Fruit fly (Drosophila melanogaster) whole organism, embryonic: ENCODE measurements around the gene CG31038.

Source experiments
- Atf6 ChIP-seq: fragments of 200-800 bp; sonication (Bioruptor generic); IDR thresholded peaks from 2 replicates; pipeline ENCODE4 v1.3.6; 2022; ENCODE audit warnings: missing biosample characterization, missing genetic modification characterization
- BEAF-32 ChIP-seq: fragments of 200-800 bp; sonication (Bioruptor generic); optimal IDR thresholded peaks from 3 replicates; lab custom pipeline; 2017; ENCODE audit warnings: missing biosample characterization, missing genetic modification characterization, mild to moderate bottlenecking, moderate library complexity, missing genetic modification reagents
- CG10959 ChIP-seq: fragments of 200-800 bp; sonication (Bioruptor generic); IDR thresholded peaks from 2 replicates; pipeline ENCODE4 v1.3.6; 2022; ENCODE audit warnings: missing biosample characterization, missing genetic modification characterization
- CG11085 ChIP-seq: fragments of 200-800 bp; sonication (Bioruptor generic); IDR thresholded peaks from 2 replicates; pipeline ENCODE4 v1.3.6; 2022; ENCODE audit warnings: missing biosample characterization, missing genetic modification characterization
- CG11093 ChIP-seq: fragments of 200-800 bp; sonication (Bioruptor generic); IDR thresholded peaks from 3 replicates; pipeline ENCODE4 v1.3.6; 2022; ENCODE audit warnings: missing biosample characterization, missing genetic modification characterization
- CG13624 ChIP-seq: fragments of 200-800 bp; sonication (Bioruptor generic); optimal IDR thresholded peaks from 2 replicates; lab custom pipeline; 2016; ENCODE audit warnings: missing biosample characterization, missing genetic modification characterization
- CG13894 ChIP-seq: fragments of 200-800 bp; sonication (Bioruptor generic); optimal IDR thresholded peaks from 3 replicates; lab custom pipeline; 2018; ENCODE audit warnings: missing biosample characterization, mild to moderate bottlenecking, missing genetic modification characterization, moderate library complexity
- CG14860 ChIP-seq: fragments of 200-800 bp; sonication (Bioruptor generic); IDR thresholded peaks from 3 replicates; pipeline ENCODE4 v1.3.6; 2022; ENCODE audit warnings: missing biosample characterization, missing genetic modification characterization; ENCODE audit not compliant: partially characterized antibody
- CG1529 ChIP-seq: fragments of 200-800 bp; sonication (Bioruptor generic); optimal IDR thresholded peaks from 3 replicates; lab custom pipeline; 2018; ENCODE audit warnings: missing biosample characterization, missing genetic modification characterization
- CG17802 ChIP-seq: fragments of 200-800 bp; sonication (Bioruptor generic); optimal IDR thresholded peaks from 2 replicates; lab custom pipeline; 2018; ENCODE audit warnings: missing biosample characterization, mild to moderate bottlenecking, missing genetic modification characterization, moderate library complexity
- CG17829 ChIP-seq: fragments of 200-800 bp; optimal IDR thresholded peaks from 2 replicates; lab custom pipeline; 2019; ENCODE audit warnings: missing biosample characterization, mild to moderate bottlenecking, missing genetic modification characterization, moderate library complexity
- CG2199 ChIP-seq: fragments of 200-800 bp; sonication (Bioruptor generic); IDR thresholded peaks from 3 replicates; pipeline ENCODE4 v1.3.6; 2022; ENCODE audit warnings: missing biosample characterization, missing genetic modification characterization
- CG34224 ChIP-seq: fragments of 200-800 bp; sonication (Bioruptor generic); IDR thresholded peaks from 3 replicates; pipeline ENCODE4 v1.3.6; 2022; ENCODE audit warnings: missing biosample characterization, missing genetic modification characterization; ENCODE audit not compliant: partially characterized antibody
- CG42726 ChIP-seq: fragments of 200-800 bp; sonication (Bioruptor generic); IDR thresholded peaks from 2 replicates; pipeline ENCODE4 v1.3.6; 2022; ENCODE audit warnings: missing biosample characterization, missing genetic modification characterization; ENCODE audit not compliant: partially characterized antibody
- CG5245 ChIP-seq: fragments of 200-800 bp; sonication (Bioruptor generic); optimal IDR thresholded peaks from 3 replicates; lab custom pipeline; 2016; ENCODE audit warnings: missing biosample characterization, missing genetic modification characterization
- CG6765 ChIP-seq: fragments of 200-800 bp; sonication (Bioruptor generic); optimal IDR thresholded peaks from 3 replicates; lab custom pipeline; 2017; ENCODE audit warnings: missing biosample characterization, mild to moderate bottlenecking, missing genetic modification characterization
- Camta ChIP-seq: fragments of 200-800 bp; sonication (Bioruptor generic); optimal IDR thresholded peaks from 2 replicates; lab custom pipeline; 2016; ENCODE audit warnings: missing biosample characterization, missing genetic modification characterization
- CkIIα-i1 ChIP-seq: fragments of 200-800 bp; sonication (Bioruptor generic); IDR thresholded peaks from 2 replicates; pipeline ENCODE4 v1.3.6; 2022; ENCODE audit warnings: missing biosample characterization, missing genetic modification characterization
- D19B ChIP-seq: fragments of 200-800 bp; sonication (Bioruptor generic); optimal IDR thresholded peaks from 2 replicates; lab custom pipeline; 2017; ENCODE audit warnings: missing biosample characterization, mild to moderate bottlenecking, missing genetic modification characterization
- Eip74EF ChIP-seq, 2 experiments: fragments of 200-800 bp in 1 of 2; fragments of >200 bp in 1 of 2; sonication (Bioruptor generic) in 1 of 2; optimal IDR thresholded peaks; 2 replicates each; lab custom pipeline; 2017 to 2019; ENCODE audit warnings: missing biosample characterization in 2 of 2, missing genetic modification characterization in 2 of 2, mild to moderate bottlenecking in 1 of 2, moderate library complexity in 1 of 2
- Hr78 ChIP-seq, 2 experiments: fragments of 200-800 bp in 1 of 2; fragments of >200 bp in 1 of 2; sonication (Bioruptor generic) in 1 of 2; optimal IDR thresholded peaks; 2 replicates each; lab custom pipeline; 2017 to 2019; ENCODE audit warnings: missing biosample characterization in 2 of 2, missing genetic modification characterization in 2 of 2, mild to moderate bottlenecking in 1 of 2, moderate library complexity in 1 of 2
- Lpt ChIP-seq: fragments of >200 bp; optimal IDR thresholded peaks from 2 replicates; lab custom pipeline; 2018; ENCODE audit warnings: missing biosample characterization, missing genetic modification characterization
- NK7.1 ChIP-seq: fragments of 200-800 bp; sonication (Bioruptor generic); optimal IDR thresholded peaks from 3 replicates; lab custom pipeline; 2016; ENCODE audit warnings: missing biosample characterization, missing genetic modification characterization
- Nf-YA ChIP-seq: fragments of 200-800 bp; sonication (Bioruptor generic); IDR thresholded peaks from 2 replicates; pipeline ENCODE4 v1.3.6; 2022; ENCODE audit warnings: missing biosample characterization, missing genetic modification characterization
- Oli ChIP-seq: fragments of 200-800 bp; sonication (Bioruptor generic); optimal IDR thresholded peaks from 2 replicates; lab custom pipeline; 2018; ENCODE audit warnings: missing biosample characterization, mild to moderate bottlenecking, missing genetic modification characterization, moderate library complexity
- Ptx1 ChIP-seq: fragments of 200-800 bp; sonication (Bioruptor generic); IDR thresholded peaks from 2 replicates; pipeline ENCODE4 v1.3.6; 2022; ENCODE audit warnings: missing biosample characterization, missing genetic modification characterization
- Rx ChIP-seq: fragments of 200-800 bp; sonication (Bioruptor generic); IDR thresholded peaks from 2 replicates; pipeline ENCODE4 v1.3.6; 2022; ENCODE audit warnings: missing biosample characterization, missing genetic modification characterization
- Side ChIP-seq: fragments of 200-800 bp; sonication (Bioruptor generic); optimal IDR thresholded peaks from 2 replicates; lab custom pipeline; 2016; ENCODE audit warnings: missing biosample characterization, missing genetic modification characterization
- Taf1 ChIP-seq: fragments of 200-800 bp; sonication (Bioruptor generic); IDR thresholded peaks from 2 replicates; pipeline ENCODE4 v1.3.6; 2022; ENCODE audit warnings: missing biosample characterization, missing genetic modification characterization
- bbx ChIP-seq: fragments of 200-800 bp; sonication (Bioruptor generic); IDR thresholded peaks from 2 replicates; pipeline ENCODE4 v1.3.6; 2022; ENCODE audit warnings: missing biosample characterization, missing genetic modification characterization; ENCODE audit not compliant: partially characterized antibody
- bsh ChIP-seq, 2 experiments: fragments of 200-800 bp; sonication (Bioruptor generic); optimal IDR thresholded peaks; 2 replicates each; lab custom pipeline; 2017 to 2018; ENCODE audit warnings: mild to moderate bottlenecking in 2 of 2, missing biosample characterization in 2 of 2, missing genetic modification characterization in 2 of 2, moderate library complexity in 1 of 2
- chinmo ChIP-seq: fragments of 200-800 bp; sonication (Bioruptor generic); IDR thresholded peaks from 4 replicates; pipeline ENCODE4 v1.3.6; 2022; ENCODE audit warnings: missing biosample characterization, missing genetic modification characterization; ENCODE audit not compliant: partially characterized antibody
- croc ChIP-seq: fragments of 200-800 bp; sonication (Bioruptor generic); conservative IDR thresholded peaks from 3 replicates; pipeline ENCODE4 v1.3.6; 2022; ENCODE audit warnings: missing biosample characterization, missing genetic modification characterization
- danr ChIP-seq: fragments of 200-800 bp; sonication (Bioruptor generic); IDR thresholded peaks from 2 replicates; pipeline ENCODE4 v1.3.6; 2022; ENCODE audit warnings: missing biosample characterization, missing genetic modification characterization
- esg ChIP-seq: fragments of 200-800 bp; sonication (Bioruptor generic); conservative IDR thresholded peaks from 2 replicates; pipeline ENCODE4 v1.3.6; 2022; ENCODE audit warnings: missing biosample characterization, missing genetic modification characterization
- ftz-f1 ChIP-seq: fragments of 200-800 bp; sonication (Bioruptor generic); optimal IDR thresholded peaks from 2 replicates; lab custom pipeline; 2016; ENCODE audit warnings: missing biosample characterization, missing genetic modification characterization
- gfzf ChIP-seq: fragments of 200-800 bp; sonication (Bioruptor generic); optimal IDR thresholded peaks from 2 replicates; lab custom pipeline; 2016; ENCODE audit warnings: missing biosample characterization, mild to moderate bottlenecking, missing genetic modification characterization, moderate library complexity
- gt ChIP-seq: fragments of 200-800 bp; sonication (Bioruptor generic); IDR thresholded peaks from 2 replicates; pipeline ENCODE4 v1.3.6; 2022; ENCODE audit warnings: missing biosample characterization, missing genetic modification characterization
- nau ChIP-seq: fragments of 200-800 bp; sonication (Bioruptor generic); optimal IDR thresholded peaks from 3 replicates; lab custom pipeline; 2017; ENCODE audit warnings: missing biosample characterization, mild to moderate bottlenecking, missing genetic modification characterization, missing genetic modification reagents
- otp ChIP-seq: fragments of 200-800 bp; sonication (Bioruptor generic); IDR thresholded peaks from 3 replicates; pipeline ENCODE4, ENCODE4 v1.3.6; 2022; ENCODE audit warnings: missing biosample characterization, missing genetic modification characterization
- pho ChIP-seq: fragments of 200-800 bp; sonication (Bioruptor generic); optimal IDR thresholded peaks from 2 replicates; lab custom pipeline; 2016; ENCODE audit warnings: missing biosample characterization, missing genetic modification characterization
- run ChIP-seq: fragments of 200-800 bp; sonication (Bioruptor generic); optimal IDR thresholded peaks from 3 replicates; lab custom pipeline; 2018; ENCODE audit warnings: missing biosample characterization, mild to moderate bottlenecking, missing genetic modification characterization
- scrt ChIP-seq: fragments of 200-800 bp; sonication (Bioruptor generic); optimal IDR thresholded peaks from 2 replicates; lab custom pipeline; 2018; ENCODE audit warnings: missing biosample characterization, mild to moderate bottlenecking, missing genetic modification characterization, moderate library complexity
- slou ChIP-seq: fragments of 200-800 bp; sonication (Bioruptor generic); optimal IDR thresholded peaks from 3 replicates; lab custom pipeline; 2016; ENCODE audit warnings: missing biosample characterization, missing genetic modification characterization
- sna ChIP-seq: fragments of 200-800 bp; sonication (Bioruptor generic); IDR thresholded peaks from 2 replicates; pipeline ENCODE4 v1.3.6; 2022; ENCODE audit warnings: missing biosample characterization, missing genetic modification characterization; ENCODE audit not compliant: partially characterized antibody
- tgo ChIP-seq: fragments of 200-800 bp; sonication (Bioruptor generic); IDR thresholded peaks from 3 replicates; pipeline ENCODE4 v1.3.6; 2022; ENCODE audit warnings: missing biosample characterization, missing genetic modification characterization
- trem ChIP-seq: fragments of 200-800 bp; optimal IDR thresholded peaks from 3 replicates; lab custom pipeline; 2019; ENCODE audit warnings: missing biosample characterization, mild to moderate bottlenecking, missing genetic modification characterization, moderate library complexity
- twi ChIP-seq: fragments of 200-800 bp; optimal IDR thresholded peaks from 2 replicates; lab custom pipeline; 2019; ENCODE audit warnings: missing biosample characterization, mild to moderate bottlenecking, missing genetic modification characterization, moderate library complexity
- zen ChIP-seq: fragments of 200-800 bp; sonication (Bioruptor generic); optimal IDR thresholded peaks from 3 replicates; lab custom pipeline; 2018; ENCODE audit warnings: missing biosample characterization, mild to moderate bottlenecking, missing genetic modification characterization, moderate library complexity
- zfh2 ChIP-seq: fragments of 200-800 bp; sonication (Bioruptor generic); optimal IDR thresholded peaks from 2 replicates; lab custom pipeline; 2016; ENCODE audit warnings: missing biosample characterization, missing genetic modification characterization

CG31038 gene

dm6 chr3R:29841293-29841791 is 35.5 kb upstream of the CG31038 start, which contains the start of gene Cad99C (continued):
- no peak for TF ChIP-seq Rx
- TF ChIP-seq gfzf (GFP tag; lab: Kevin White, UChicago), result no peak
- no peak for TF ChIP-seq scrt (GFP tag; lab: Kevin White, UChicago)
- TF ChIP-seq chinmo (GFP tag; lab: Robert Waterston, UW), result peak; percentile 98
- peak; percentile 1 for TF ChIP-seq Side (GFP tag; lab: Kevin White, UChicago)
- no peak for TF ChIP-seq Lpt (GFP tag; lab: Kevin White, UChicago)
- TF ChIP-seq danr (GFP tag; lab: Robert Waterston, UW), result no peak
- TF ChIP-seq Ptx1, result no peak
- TF ChIP-seq D19B (GFP tag; lab: Kevin White, UChicago), result no peak
- no peak for TF ChIP-seq otp
- TF ChIP-seq CG5245 (GFP tag; lab: Kevin White, UChicago), result no peak
- TF ChIP-seq CG1529 (GFP tag; lab: Kevin White, UChicago), result no peak
- TF ChIP-seq pho (GFP tag; lab: Kevin White, UChicago), result no peak
- peak; percentile 38; the same call in 1 of the 2 replicates for TF ChIP-seq esg (GFP tag; lab: Robert Waterston, UW)
- TF ChIP-seq CG17802 (tag; lab: Kevin White, UChicago), result no peak
- peak; percentile 53 for TF ChIP-seq ftz-f1 (GFP tag; lab: Kevin White, UChicago)
- TF ChIP-seq CG42726 (GFP tag; lab: Robert Waterston, UW), result 0 out of 2 replicates have a peak, but pooled peaks have one; percentile 9
- TF ChIP-seq CG13624 (GFP tag; lab: Kevin White, UChicago), result no peak
- no peak for TF ChIP-seq CG34224 (GFP tag; lab: Robert Waterston, UW)
- TF ChIP-seq CG6765 (GFP tag; lab: Kevin White, UChicago), result no peak
- TF ChIP-seq Eip74EF (GFP tag; optimal IDR thresholded peaks at IDR 0.05; lab: Kevin White, UChicago), result no peak
- no peak for TF ChIP-seq zfh2 (GFP tag; lab: Kevin White, UChicago)
- TF ChIP-seq gt (GFP tag; lab: Robert Waterston, UW), result no peak
- TF ChIP-seq CG11093 (GFP tag; lab: Robert Waterston, UW), result no peak
- no peak for TF ChIP-seq CG11085 (GFP tag; lab: Robert Waterston, UW)
- no peak for TF ChIP-seq BEAF-32 (GFP tag; lab: Kevin White, UChicago)
- TF ChIP-seq Hr78 (GFP tag; optimal IDR thresholded peaks at IDR 0.05; lab: Kevin White, UChicago), result peak in 1 of 2 experiments; percentile 27
- TF ChIP-seq Atf6 (GFP tag; lab: Robert Waterston, UW), result 0 out of 2 replicates have a peak, but pooled peaks have one; percentile 29
- TF ChIP-seq CG14860 (GFP tag; lab: Robert Waterston, UW), result no peak
- TF ChIP-seq Nf-YA (GFP tag; lab: Robert Waterston, UW), result no peak
- no peak for TF ChIP-seq twi (tag; lab: Kevin White, UChicago)
- no peak for TF ChIP-seq Oli
- no peak for TF ChIP-seq run (tag; lab: Kevin White, UChicago)
- no peak for TF ChIP-seq croc (GFP tag; lab: Robert Waterston, UW)
- peak; percentile 69 for TF ChIP-seq CG13894 (tag; lab: Kevin White, UChicago)
- no peak for TF ChIP-seq zen
- no peak for TF ChIP-seq nau
- no peak for TF ChIP-seq bsh (GFP tag; optimal IDR thresholded peaks at IDR 0.05; lab: Kevin White, UChicago)
- peak; percentile 84 for TF ChIP-seq CG2199 (GFP tag; lab: Robert Waterston, UW)
- 0 out of 2 replicates have a peak, but pooled peaks have one; percentile 43 for TF ChIP-seq sna (GFP tag; lab: Robert Waterston, UW)
- TF ChIP-seq NK7.1 (GFP tag; lab: Kevin White, UChicago), result no peak
- TF ChIP-seq Camta (GFP tag; lab: Kevin White, UChicago), result no peak
- peak; percentile 57 for TF ChIP-seq bbx
- TF ChIP-seq slou (GFP tag; lab: Kevin White, UChicago), result no peak
- TF ChIP-seq CkIIα-i1 (GFP tag; lab: Robert Waterston, UW), result no peak
- no peak for TF ChIP-seq trem (tag; lab: Kevin White, UChicago)
- TF ChIP-seq CG10959, result no peak
- peak; percentile 14 for TF ChIP-seq CG17829 (tag; lab: Kevin White, UChicago)
- TF ChIP-seq tgo, result no peak
- no peak for TF ChIP-seq Taf1 (GFP tag; lab: Robert Waterston, UW)
